Worm (Caenorhabditis elegans) whole organism, mixed stage, embryonic: ENCODE results near the gene Y43C5B.3.

Experiments used
- bed-3 ChIP-seq: fragments of 200-800 bp; sonication (Bioruptor generic); optimal IDR thresholded peaks from 3 replicates; lab custom pipeline; 2018; ENCODE audit warnings: mild to moderate bottlenecking, missing genetic modification characterization, moderate library complexity, missing compliant biosample characterization
- blmp-1 ChIP-seq: fragments of 150-350 bp; optimal IDR thresholded peaks from 2 replicates; lab custom pipeline; 2014; ENCODE audit warnings: missing biosample characterization, missing genetic modification characterization
- ces-1 ChIP-seq: fragments of 150-350 bp; optimal IDR thresholded peaks from 2 replicates; lab custom pipeline; 2014; ENCODE audit warnings: missing biosample characterization, missing genetic modification reagents, missing genetic modification characterization
- cnd-1 ChIP-seq: fragments of 200-800 bp; sonication (Bioruptor generic); optimal IDR thresholded peaks from 2 replicates; lab custom pipeline; 2018; ENCODE audit warnings: mild to moderate bottlenecking, missing genetic modification characterization, missing compliant biosample characterization
- lin-13 ChIP-seq: fragments of 150-350 bp; optimal IDR thresholded peaks from 2 replicates; lab custom pipeline; 2014; ENCODE audit warnings: missing biosample characterization, missing genetic modification characterization
- lsy-2 ChIP-seq: fragments of 150-350 bp; optimal IDR thresholded peaks from 2 replicates; lab custom pipeline; 2014; ENCODE audit warnings: missing biosample characterization, missing genetic modification characterization
- mab-5 ChIP-seq: fragments of 150-350 bp; optimal IDR thresholded peaks from 2 replicates; lab custom pipeline; 2014; ENCODE audit warnings: missing biosample characterization, missing genetic modification characterization
- nhr-237 ChIP-seq: fragments of 150-350 bp; optimal IDR thresholded peaks from 2 replicates; lab custom pipeline; 2014; ENCODE audit warnings: missing biosample characterization, missing genetic modification characterization
- nhr-28 ChIP-seq: fragments of 150-350 bp; optimal IDR thresholded peaks from 2 replicates; lab custom pipeline; 2014; ENCODE audit warnings: missing biosample characterization, missing genetic modification characterization
- nhr-76 ChIP-seq: sonication (generic microtip); optimal IDR thresholded peaks from 2 replicates; lab custom pipeline; 2017; ENCODE audit warnings: missing biosample characterization, missing genetic modification characterization
- sem-2 ChIP-seq: fragments of 200-800 bp; sonication (Bioruptor generic); optimal IDR thresholded peaks from 2 replicates; lab custom pipeline; 2018; ENCODE audit warnings: mild to moderate bottlenecking, missing genetic modification characterization, missing compliant biosample characterization
- ztf-11 ChIP-seq: fragments of 150-350 bp; optimal IDR thresholded peaks from 2 replicates; lab custom pipeline; 2014; ENCODE audit warnings: missing biosample characterization, missing genetic modification characterization

ce11 chrIV:10398244-10398643 lies 47.9 kb downstream of the Y43C5B.3 start:
- TF ChIP-seq nhr-28 (no peak), sem-2 (GFP tag; lab: Kevin White, UChicago) (no peak), ztf-11 (tag; lab: Kevin White, UChicago) (no peak), lsy-2 (tag; lab: Kevin White, UChicago) (no peak), nhr-76 (tag; lab: Kevin White, UChicago) (no peak), mab-5 (no peak), blmp-1 (tag; lab: Kevin White, UChicago) (no peak), lin-13 (tag; lab: Kevin White, UChicago) (no peak), nhr-237 (tag; lab: Kevin White, UChicago) (no peak), ces-1 (GFP tag; lab: Kevin White, UChicago) (peak; percentile 73), cnd-1 (tag; lab: Kevin White, UChicago) (no peak), bed-3 (GFP tag; lab: Kevin White, UChicago) (no peak)
